Worm (Caenorhabditis elegans): ENCODE results near the gene Y22D7AL.6.

DNA sequence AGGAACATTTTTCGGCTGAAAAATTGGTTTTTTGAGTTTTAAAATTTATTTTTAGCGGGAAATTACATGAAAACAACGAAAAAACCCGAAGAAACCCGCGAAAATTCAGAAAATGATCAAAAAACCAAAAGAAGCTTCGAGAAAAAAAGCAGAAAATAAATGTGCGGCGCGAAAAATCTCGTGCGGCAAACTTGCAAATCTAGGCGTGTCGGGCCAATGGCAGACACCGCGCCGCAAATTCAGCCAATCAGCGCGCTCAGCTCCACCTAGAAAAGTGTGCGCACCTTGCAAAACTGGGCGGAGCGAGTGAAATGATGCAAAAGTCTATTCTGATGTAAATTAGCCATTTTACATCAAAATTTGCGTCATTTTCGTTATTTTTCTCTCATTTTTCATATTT, 14.2 kb downstream of the Y22D7AL.6 start, which contains the start of gene Y22D7AL.10:
- peak; percentile 90 for TF ChIP-seq tab-1 (GFP tag; IDR thresholded peaks at IDR 0.05)
- peak; percentile 72 for TF ChIP-seq ztf-29 (GFP tag; IDR thresholded peaks at IDR 0.05)
